Fruit fly (Drosophila melanogaster) S2 (cell line): ENCODE data around the gene CG43184.

Source experiments
- CG8478 ChIP-seq: fragments of >200 bp; optimal IDR thresholded peaks from 2 replicates; lab custom pipeline; 2018
- CTCF ChIP-seq, 2 experiments: fragments of >200 bp; optimal IDR thresholded peaks; 2 replicates each; lab custom pipeline; 2018

The CG43184 gene

dm6 chr3L:13837456-13837855 is at the start of gene CG43184:
Gene CG43184 (plus strand): TSS chr3L:13837756.
- TF ChIP-seq CTCF (optimal IDR thresholded peaks at IDR 0.05; lab: Kevin White, UChicago) (no peak), CG8478 (lab: Kevin White, UChicago) (no peak)

dm6 chr3L:13803258-13803657 is 34.3 kb upstream of the CG43184 start, which contains the start of gene bru3:
Gene bru3 (minus strand): TSS chr3L:13803400.
- TF ChIP-seq CTCF (optimal IDR thresholded peaks at IDR 0.05; lab: Kevin White, UChicago) (no peak), CG8478 (lab: Kevin White, UChicago) (no peak)

dm6 chr3L:13840731-13841130 is 3.2 kb downstream of the CG43184 start:
- TF ChIP-seq CTCF (optimal IDR thresholded peaks at IDR 0.05; lab: Kevin White, UChicago) (no peak), CG8478 (lab: Kevin White, UChicago) (no peak)

- TF ChIP-seq CG8478 (lab: Kevin White, UChicago), result no peak
- no peak for TF ChIP-seq CTCF (optimal IDR thresholded peaks at IDR 0.05; lab: Kevin White, UChicago)
Observed at dm6 chr3L:13842140-13842539, 4.6 kb downstream of the CG43184 start, which contains the start of gene CG8757. Gene CG8757 (minus strand): TSS chr3L:13842240.

dm6 chr3L:13842917-13843316 is 5.4 kb downstream of the CG43184 start, which contains the start of gene CG8750:
Gene CG8750 (minus strand): TSS chr3L:13843017.
- no peak for TF ChIP-seq CG8478 (lab: Kevin White, UChicago)
- no peak for TF ChIP-seq CTCF (optimal IDR thresholded peaks at IDR 0.05; lab: Kevin White, UChicago)

DNA sequence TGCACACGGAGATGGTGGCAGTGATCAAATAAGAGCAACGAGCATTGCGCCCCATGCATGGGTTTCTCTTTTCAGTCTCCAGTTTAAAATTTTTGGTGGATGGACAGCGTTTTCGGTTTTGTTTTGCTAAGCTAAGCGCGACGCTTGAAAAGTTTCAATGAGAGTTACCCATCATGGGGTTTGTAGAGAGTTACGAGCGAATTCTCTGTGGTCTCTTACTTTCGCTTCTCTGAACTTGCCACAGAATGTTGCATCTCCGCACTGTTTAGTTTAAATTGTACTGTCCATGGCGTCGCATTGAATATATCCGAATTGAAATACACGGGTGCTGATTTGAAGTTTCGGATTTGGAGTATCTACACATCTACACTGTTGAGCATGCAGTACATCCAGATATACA is 5.8 kb downstream of the CG43184 start, which contains the start of gene Tsp68C:
Gene Tsp68C (plus strand): TSS at position 301 of the 400 bp plus-strand sequence.
- TF ChIP-seq CG8478 (lab: Kevin White, UChicago) (no peak), CTCF (optimal IDR thresholded peaks at IDR 0.05; lab: Kevin White, UChicago) (no peak)

DNA sequence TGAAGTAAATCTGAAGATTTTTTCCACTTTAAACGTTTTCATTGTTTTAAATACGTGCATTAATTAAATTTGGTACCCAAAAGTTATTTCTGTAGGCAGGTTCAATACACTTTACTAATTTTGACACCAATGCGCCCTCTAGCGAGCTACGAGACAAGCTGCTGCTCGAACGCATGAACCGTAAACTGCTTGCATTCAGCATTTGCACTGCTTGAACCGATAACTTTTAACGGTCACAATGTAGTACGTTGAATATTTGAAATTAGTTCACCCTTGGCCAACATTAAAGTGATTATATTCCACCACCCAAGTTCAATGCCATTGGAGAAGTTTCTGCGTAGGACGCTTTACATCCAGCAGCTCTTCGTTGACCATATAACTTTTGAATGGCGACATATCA is 7.7 kb downstream of the CG43184 start:
- TF ChIP-seq CTCF (optimal IDR thresholded peaks at IDR 0.05; lab: Kevin White, UChicago), result peak; percentile 98 to 99
- no peak for TF ChIP-seq CG8478 (lab: Kevin White, UChicago)

dm6 chr3L:13845754-13846153 is 8.2 kb downstream of the CG43184 start, which contains the start of gene Hml:
Gene Hml (plus strand): TSS chr3L:13846054.
- no peak for TF ChIP-seq CTCF (optimal IDR thresholded peaks at IDR 0.05; lab: Kevin White, UChicago)
- no peak for TF ChIP-seq CG8478 (lab: Kevin White, UChicago)

dm6 chr3L:13859688-13860373 is 22.3 kb downstream of the CG43184 start:
- peak; percentile 35 to 68 for TF ChIP-seq CTCF (optimal IDR thresholded peaks at IDR 0.05; lab: Kevin White, UChicago)
- no peak for TF ChIP-seq CG8478 (lab: Kevin White, UChicago)

DNA sequence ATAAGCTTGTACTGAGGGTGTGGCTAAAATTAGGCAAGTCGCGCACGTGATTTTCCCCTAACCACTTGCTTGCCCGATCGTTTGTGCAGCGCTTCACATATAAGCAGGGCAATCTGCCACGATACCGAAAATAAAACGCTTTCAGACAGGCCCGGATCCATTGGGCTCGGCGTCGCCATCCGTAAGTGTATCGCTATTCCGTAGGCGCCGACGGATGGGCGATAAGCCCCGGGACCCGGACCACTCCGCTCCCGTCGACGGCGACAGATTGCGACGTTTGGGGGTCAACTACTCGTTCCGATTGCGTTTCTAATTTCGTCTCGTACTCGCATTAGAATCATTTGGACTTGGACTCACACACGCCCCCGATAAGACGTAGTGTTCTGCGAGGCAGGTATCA is 24.8 kb downstream of the CG43184 start:
- TF ChIP-seq CTCF (optimal IDR thresholded peaks at IDR 0.05; lab: Kevin White, UChicago) (no peak), CG8478 (lab: Kevin White, UChicago) (no peak)

DNA sequence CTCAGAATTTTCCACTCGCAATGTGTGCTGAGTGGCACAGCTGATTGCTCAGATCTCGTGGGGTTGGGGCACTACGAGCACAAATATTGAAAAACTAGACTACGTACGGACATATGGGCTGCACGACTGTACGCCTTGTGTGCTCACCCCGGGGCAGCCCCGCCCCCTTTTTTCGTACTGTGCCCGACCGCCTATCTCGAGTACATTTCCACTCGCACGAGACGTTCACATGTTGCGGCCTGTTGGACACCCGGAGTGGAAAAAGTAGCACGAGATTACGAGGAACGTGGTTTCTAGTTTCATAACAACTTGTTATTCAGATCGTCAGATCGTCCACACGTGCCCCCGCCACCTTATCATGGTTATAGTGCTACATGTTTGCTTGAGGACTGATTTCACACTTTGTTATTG is 25.8 kb downstream of the CG43184 start:
- TF ChIP-seq CG8478 (lab: Kevin White, UChicago), result no peak
- no peak for TF ChIP-seq CTCF (optimal IDR thresholded peaks at IDR 0.05; lab: Kevin White, UChicago)

DNA sequence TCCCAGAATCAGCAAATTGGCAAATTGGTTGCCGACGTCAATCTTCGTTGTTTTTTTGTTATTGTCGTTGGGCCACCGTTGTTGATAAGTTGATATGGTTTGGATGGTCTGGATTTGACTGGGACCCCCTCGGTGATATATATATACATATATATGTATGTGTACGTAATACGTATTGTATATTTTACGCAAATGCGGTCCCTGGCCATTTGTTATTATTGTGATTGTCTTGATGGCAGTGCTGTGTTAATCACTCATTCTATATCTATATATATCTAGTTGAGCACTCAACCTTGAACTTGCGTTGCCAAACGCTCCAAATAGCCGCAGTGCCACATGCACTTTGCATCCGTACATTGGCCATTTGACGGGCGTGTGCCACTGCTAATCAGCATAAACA is 27.0 kb downstream of the CG43184 start:
- no peak for TF ChIP-seq CTCF (optimal IDR thresholded peaks at IDR 0.05; lab: Kevin White, UChicago)
- no peak for TF ChIP-seq CG8478 (lab: Kevin White, UChicago)

dm6 chr3L:13865484-13865883 is 27.9 kb downstream of the CG43184 start:
- TF ChIP-seq CTCF (optimal IDR thresholded peaks at IDR 0.05; lab: Kevin White, UChicago), result no peak
- TF ChIP-seq CG8478 (lab: Kevin White, UChicago), result no peak

DNA sequence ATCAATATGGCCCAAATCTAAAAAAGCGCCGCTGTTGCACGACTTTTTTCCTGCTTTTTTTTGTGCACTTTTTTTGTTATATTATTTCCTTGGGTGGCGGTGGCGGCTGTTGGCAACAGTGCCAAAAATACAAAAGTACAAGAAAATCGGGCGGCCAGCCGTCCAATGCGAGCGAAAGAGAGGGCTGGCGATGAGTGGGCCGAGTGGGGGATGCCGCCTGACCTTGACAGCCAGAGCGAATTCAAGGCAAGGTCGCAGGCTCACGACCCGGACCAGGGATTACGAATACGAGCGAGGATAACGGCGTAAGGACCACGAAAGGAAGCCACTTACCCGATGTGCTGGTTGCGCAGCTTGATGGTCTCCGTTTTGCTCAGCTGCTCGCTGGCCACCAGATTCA is 28.7 kb downstream of the CG43184 start:
- no peak for TF ChIP-seq CG8478 (lab: Kevin White, UChicago)
- TF ChIP-seq CTCF (optimal IDR thresholded peaks at IDR 0.05; lab: Kevin White, UChicago), result no peak

dm6 chr3L:13866780-13867179 is 29.2 kb downstream of the CG43184 start, which contains the start of gene CG8745:
Gene CG8745 (minus strand): TSS chr3L:13866905.
- TF ChIP-seq CG8478 (lab: Kevin White, UChicago) (no peak), CTCF (optimal IDR thresholded peaks at IDR 0.05; lab: Kevin White, UChicago) (no peak)

DNA sequence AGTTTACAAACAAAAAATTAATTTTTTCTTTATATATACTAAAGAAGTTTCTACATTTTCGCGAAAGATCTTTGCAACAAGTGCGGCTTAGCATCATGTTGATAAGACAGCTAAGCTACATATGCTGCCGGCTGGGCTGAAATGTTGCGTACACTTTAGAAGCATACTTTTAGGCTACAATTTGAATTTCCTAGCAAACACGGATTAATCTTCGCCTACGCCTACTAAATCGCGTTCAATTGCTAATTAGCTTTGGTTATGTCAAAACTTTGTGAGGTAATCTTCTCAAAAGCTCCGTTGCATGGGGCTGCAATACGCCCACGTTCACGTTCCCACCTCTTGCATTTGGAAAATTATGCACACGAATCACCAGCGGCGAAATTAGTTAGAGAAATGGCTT is 39.4 kb downstream of the CG43184 start:
- no peak for TF ChIP-seq CTCF (optimal IDR thresholded peaks at IDR 0.05; lab: Kevin White, UChicago)
- no peak for TF ChIP-seq CG8478 (lab: Kevin White, UChicago)
